Fruit fly (Drosophila melanogaster) whole organism, pupa: ENCODE results near the gene CG13312.

ENCODE experiments used
- CG10348 ChIP-seq: fragments of 200-800 bp; sonication (Bioruptor generic); IDR thresholded peaks from 2 replicates; pipeline ENCODE4 v1.3.6; 2022; ENCODE audit warnings: missing biosample characterization, missing genetic modification characterization
- CG12605 ChIP-seq: fragments of 200-800 bp; sonication (Bioruptor generic); IDR thresholded peaks from 2 replicates; pipeline ENCODE4 v1.3.6; 2022; ENCODE audit warnings: missing biosample characterization, missing genetic modification characterization
- CG13204 ChIP-seq: fragments of 200-800 bp; sonication (Bioruptor generic); optimal IDR thresholded peaks from 2 replicates; lab custom pipeline; 2018; ENCODE audit warnings: missing biosample characterization, mild to moderate bottlenecking, missing genetic modification characterization, moderate library complexity
- CG14655 ChIP-seq: fragments of 200-800 bp; sonication (Bioruptor generic); optimal IDR thresholded peaks from 3 replicates; lab custom pipeline; 2017; ENCODE audit warnings: mild to moderate bottlenecking, missing biosample characterization, missing genetic modification reagents, missing genetic modification characterization
- CG15710 ChIP-seq: fragments of 200-800 bp; sonication (Bioruptor generic); optimal IDR thresholded peaks from 2 replicates; lab custom pipeline; 2018; ENCODE audit warnings: missing biosample characterization, mild to moderate bottlenecking, missing genetic modification characterization, moderate library complexity
- CG17806 ChIP-seq: fragments of 200-800 bp; sonication (Bioruptor generic); optimal IDR thresholded peaks from 2 replicates; lab custom pipeline; 2018; ENCODE audit warnings: missing biosample characterization, mild to moderate bottlenecking, missing genetic modification characterization, moderate library complexity
- CG32121 ChIP-seq: fragments of 200-800 bp; sonication (Bioruptor generic); IDR thresholded peaks from 2 replicates; pipeline ENCODE4 v1.3.6; 2022; ENCODE audit warnings: missing biosample characterization, missing genetic modification characterization
- CG34367 ChIP-seq: fragments of 200-800 bp; sonication (Bioruptor generic); optimal IDR thresholded peaks from 2 replicates; lab custom pipeline; 2018; ENCODE audit warnings: missing biosample characterization, mild to moderate bottlenecking, missing genetic modification characterization
- CG4496 ChIP-seq: fragments of 200-800 bp; sonication (Bioruptor generic); IDR thresholded peaks from 3 replicates; pipeline ENCODE4 v1.3.6; 2022; ENCODE audit warnings: missing biosample characterization, missing genetic modification characterization
- CG8159 ChIP-seq: fragments of 200-800 bp; sonication (Bioruptor generic); optimal IDR thresholded peaks from 3 replicates; lab custom pipeline; 2018; ENCODE audit warnings: missing biosample characterization, mild to moderate bottlenecking, missing genetic modification characterization, moderate library complexity
- CG8301 ChIP-seq: fragments of 200-800 bp; sonication (Bioruptor generic); optimal IDR thresholded peaks from 2 replicates; lab custom pipeline; 2018; ENCODE audit warnings: missing biosample characterization, mild to moderate bottlenecking, missing genetic modification characterization
- CG9948 ChIP-seq: fragments of 200-800 bp; sonication (Bioruptor generic); optimal IDR thresholded peaks from 2 replicates; lab custom pipeline; 2018; ENCODE audit warnings: missing biosample characterization, mild to moderate bottlenecking, missing genetic modification characterization, moderate library complexity
- D1 ChIP-seq: fragments of 200-800 bp; sonication (Bioruptor generic); optimal IDR thresholded peaks from 2 replicates; lab custom pipeline; 2018; ENCODE audit warnings: missing biosample characterization, mild to moderate bottlenecking, missing genetic modification characterization, moderate library complexity
- EcR ChIP-seq: fragments of 200-800 bp; sonication (Bioruptor generic); optimal IDR thresholded peaks from 3 replicates; lab custom pipeline; 2019; ENCODE audit warnings: missing biosample characterization, missing genetic modification characterization, mild to moderate bottlenecking, moderate library complexity, missing genetic modification reagents
- Ets98B ChIP-seq: fragments of 200-800 bp; sonication (Bioruptor generic); IDR thresholded peaks from 2 replicates; pipeline ENCODE4 v1.3.6; 2022; ENCODE audit warnings: missing biosample characterization, missing genetic modification characterization
- Pif1A ChIP-seq: fragments of 200-800 bp; sonication (Bioruptor generic); optimal IDR thresholded peaks from 3 replicates; lab custom pipeline; 2016; ENCODE audit warnings: missing biosample characterization, missing genetic modification characterization
- Pif1B ChIP-seq: fragments of 200-800 bp; sonication (Bioruptor generic); optimal IDR thresholded peaks from 3 replicates; lab custom pipeline; 2016; ENCODE audit warnings: missing biosample characterization, missing genetic modification characterization
- Snoo ChIP-seq: fragments of 200-800 bp; sonication (Bioruptor generic); optimal IDR thresholded peaks from 3 replicates; lab custom pipeline; 2017; ENCODE audit warnings: missing biosample characterization, mild to moderate bottlenecking, missing genetic modification characterization, inconsistent platforms
- fd96Ca ChIP-seq: fragments of 200-800 bp; sonication (Bioruptor generic); IDR thresholded peaks from 3 replicates; pipeline ENCODE4 v1.3.6; 2022; ENCODE audit warnings: missing biosample characterization, missing genetic modification characterization
- gl ChIP-seq: fragments of 200-800 bp; sonication (Bioruptor generic); optimal IDR thresholded peaks from 2 replicates; lab custom pipeline; 2018; ENCODE audit warnings: missing biosample characterization, mild to moderate bottlenecking, missing genetic modification characterization
- rn ChIP-seq: fragments of 200-800 bp; sonication (Bioruptor generic); IDR thresholded peaks from 2 replicates; pipeline ENCODE4 v1.3.6; 2022; ENCODE audit warnings: missing biosample characterization, missing genetic modification characterization

CG13312 gene

dm6 chr3L:8835441-8835840 is 28.4 kb upstream of the CG13312 start:
- TF ChIP-seq CG15710 (tag; lab: Kevin White, UChicago) (no peak), CG10348 (GFP tag; lab: Robert Waterston, UW) (no peak), CG34367 (tag; lab: Kevin White, UChicago) (no peak), Pif1B (GFP tag; lab: Kevin White, UChicago) (no peak), CG8301 (tag; lab: Kevin White, UChicago) (no peak), gl (tag; lab: Kevin White, UChicago) (no peak), CG4496 (GFP tag; lab: Robert Waterston, UW) (no peak), Pif1A (GFP tag; lab: Kevin White, UChicago) (no peak), rn (GFP tag; lab: Robert Waterston, UW) (no peak), D1 (no peak), EcR (GFP tag; lab: Kevin White, UChicago) (no peak), CG8159 (tag; lab: Kevin White, UChicago) (no peak), CG32121 (GFP tag; lab: Robert Waterston, UW) (no peak), fd96Ca (GFP tag; lab: Robert Waterston, UW) (no peak), CG17806 (tag; lab: Kevin White, UChicago) (no peak)
- TF ChIP-seq, all 21 proteins: peak for 0

dm6 chr3L:8834886-8835285 is 27.9 kb upstream of the CG13312 start:
- TF ChIP-seq Snoo (tag; lab: Kevin White, UChicago) (no peak), CG9948 (tag; lab: Kevin White, UChicago) (no peak), CG4496 (GFP tag; lab: Robert Waterston, UW) (peak; percentile 23; the same call in 1 of the 3 replicates), Pif1B (GFP tag; lab: Kevin White, UChicago) (no peak), Ets98B (GFP tag; lab: Robert Waterston, UW) (no peak), EcR (GFP tag; lab: Kevin White, UChicago) (no peak), D1 (no peak)

dm6 chr3L:8834486-8834885 is 27.5 kb upstream of the CG13312 start:
- TF ChIP-seq Pif1A (GFP tag; lab: Kevin White, UChicago) (peak; percentile 40), CG13204 (GFP tag; lab: Kevin White, UChicago) (no peak), CG17806 (tag; lab: Kevin White, UChicago) (peak; percentile 4), CG4496 (GFP tag; lab: Robert Waterston, UW) (0 out of 3 replicates have a peak, but pooled peaks have one; percentile 19)

DNA sequence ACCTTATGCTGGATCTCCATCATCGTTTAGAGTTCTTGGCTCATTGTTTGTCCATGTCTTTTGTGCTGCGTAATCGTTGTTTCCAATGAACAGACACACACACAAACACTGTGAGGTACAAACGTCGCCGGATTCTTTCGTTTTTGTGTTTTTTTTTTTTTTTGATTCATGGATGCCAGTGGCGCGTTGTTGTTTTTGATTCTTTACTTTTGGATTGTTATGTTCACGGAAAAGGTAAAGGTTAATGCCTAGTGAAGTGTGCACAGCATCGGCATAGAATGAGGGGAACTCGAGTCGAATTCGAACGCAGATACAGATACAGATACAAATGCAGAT is 26.4 kb upstream of the CG13312 start:
- TF ChIP-seq EcR (GFP tag; lab: Kevin White, UChicago) (no peak), CG4496 (GFP tag; lab: Robert Waterston, UW) (no peak)

dm6 chr3L:8832737-8833466 is 25.9 kb upstream of the CG13312 start:
- no peak for TF ChIP-seq CG8301 (tag; lab: Kevin White, UChicago)
- no peak for TF ChIP-seq CG4496 (GFP tag; lab: Robert Waterston, UW)
- TF ChIP-seq Pif1A (GFP tag; lab: Kevin White, UChicago), result no peak
- TF ChIP-seq CG17806 (tag; lab: Kevin White, UChicago), result no peak
- TF ChIP-seq CG13204 (GFP tag; lab: Kevin White, UChicago), result no peak
- TF ChIP-seq CG10348 (GFP tag; lab: Robert Waterston, UW), result no peak
- no peak for TF ChIP-seq Pif1B (GFP tag; lab: Kevin White, UChicago)
- no peak for TF ChIP-seq gl (tag; lab: Kevin White, UChicago)
- no peak for TF ChIP-seq CG14655 (GFP tag; lab: Kevin White, UChicago)

DNA sequence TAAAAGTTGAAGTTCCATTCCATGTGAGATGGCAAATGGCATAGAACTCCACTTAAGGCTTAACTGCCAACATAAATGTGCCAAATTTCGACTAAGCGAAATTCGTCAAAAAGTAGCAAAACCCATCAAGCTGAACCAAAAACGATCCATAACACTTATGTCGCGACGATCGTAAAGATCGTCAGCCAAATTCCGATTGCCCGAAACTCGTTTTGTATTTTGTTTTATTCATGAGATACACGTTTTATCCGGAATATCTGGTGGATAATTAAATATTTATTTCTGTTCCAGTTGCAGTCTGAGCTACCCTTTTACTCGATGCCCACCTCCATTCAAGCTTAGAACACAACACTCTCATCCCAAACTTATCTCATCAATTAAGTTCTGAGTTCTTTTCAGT is 23.9 kb upstream of the CG13312 start:
- TF ChIP-seq CG12605 (no peak), CG8159 (tag; lab: Kevin White, UChicago) (no peak), Ets98B (GFP tag; lab: Robert Waterston, UW) (no peak), CG10348 (GFP tag; lab: Robert Waterston, UW) (no peak)

dm6 chr3L:8830017-8830702 is 23.1 kb upstream of the CG13312 start:
- TF ChIP-seq CG32121 (GFP tag; lab: Robert Waterston, UW) (no peak), CG9948 (tag; lab: Kevin White, UChicago) (no peak)
- TF ChIP-seq, all 21 proteins: peak for 0
